Fruit fly (Drosophila melanogaster) whole organism: ENCODE measurements around the gene CG15544.

ENCODE experiments used
- CG8478 ChIP-seq: fragments of >200 bp; optimal IDR thresholded peaks from 2 replicates; lab custom pipeline; 2018; ENCODE audit warnings: inconsistent platforms
- Dll ChIP-seq: fragments of >200 bp; optimal IDR thresholded peaks from 2 replicates; lab custom pipeline; 2017
- EcR ChIP-seq, 2 experiments: fragments of >200 bp; optimal IDR thresholded peaks; 2 replicates each; lab custom pipeline; 2017; ENCODE audit warnings: missing biosample characterization in 2 of 2, missing genetic modification characterization in 2 of 2, missing genetic modification reagents in 2 of 2
- pan ChIP-seq: fragments of >200 bp; optimal IDR thresholded peaks from 2 replicates; lab custom pipeline; 2017
- psq ChIP-seq: fragments of >200 bp; optimal IDR thresholded peaks from 2 replicates; lab custom pipeline; 2017
- usp ChIP-seq: fragments of >200 bp; optimal IDR thresholded peaks from 2 replicates; lab custom pipeline; 2017; ENCODE audit warnings: missing biosample characterization, missing genetic modification characterization, mixed read lengths

- TF ChIP-seq CG8478 (lab: Kevin White, UChicago) (no peak), pan (lab: Kevin White, UChicago) (no peak), psq (lab: Kevin White, UChicago) (no peak), usp (GFP tag; lab: Kevin White, UChicago) (no peak), Dll (no peak), EcR (GFP tag; optimal IDR thresholded peaks at IDR 0.05; lab: Kevin White, UChicago) (no peak)
Observed at dm6 chr3R:30870317-30870878, 42.8 kb downstream of the CG15544 start.
